Fruit fly (Drosophila melanogaster) whole organism, embryonic: ENCODE data around the gene CG12123.

ENCODE experiments used
- ATbp ChIP-seq: fragments of 200-800 bp; sonication (Bioruptor generic); optimal IDR thresholded peaks from 2 replicates; lab custom pipeline; 2017; ENCODE audit warnings: missing biosample characterization, mild to moderate bottlenecking, missing genetic modification characterization, missing genetic modification reagents
- Antp ChIP-seq: fragments of 200-800 bp; sonication (Bioruptor generic); optimal IDR thresholded peaks from 3 replicates; lab custom pipeline; 2016; ENCODE audit warnings: missing biosample characterization, missing genetic modification characterization
- B-H1 ChIP-seq: fragments of 200-800 bp; sonication (Bioruptor generic); IDR thresholded peaks from 3 replicates; pipeline ENCODE4 v1.3.6; 2022; ENCODE audit warnings: missing biosample characterization, missing genetic modification characterization
- CG10147 ChIP-seq: fragments of 200-800 bp; sonication (Bioruptor generic); optimal IDR thresholded peaks from 2 replicates; lab custom pipeline; 2019; ENCODE audit warnings: missing biosample characterization, mild to moderate bottlenecking, missing genetic modification characterization, moderate library complexity
- CG11247 ChIP-seq: fragments of 200-800 bp; sonication (Bioruptor generic); IDR thresholded peaks from 2 replicates; pipeline ENCODE4 v1.3.6; 2022; ENCODE audit warnings: missing biosample characterization, missing genetic modification characterization
- CG11695 ChIP-seq: fragments of 200-800 bp; sonication (Bioruptor generic); IDR thresholded peaks from 3 replicates; pipeline ENCODE4 v1.3.6; 2022; ENCODE audit warnings: missing biosample characterization, missing genetic modification characterization
- CG12219 ChIP-seq: fragments of 200-800 bp; sonication (Bioruptor generic); optimal IDR thresholded peaks from 3 replicates; lab custom pipeline; 2018; ENCODE audit warnings: missing biosample characterization, mild to moderate bottlenecking, missing genetic modification characterization
- CG15601 ChIP-seq: fragments of 200-800 bp; sonication (Bioruptor generic); optimal IDR thresholded peaks from 3 replicates; lab custom pipeline; 2019; ENCODE audit warnings: missing biosample characterization, mild to moderate bottlenecking, missing genetic modification characterization, moderate library complexity
- CG16813 ChIP-seq: fragments of 200-800 bp; sonication (Bioruptor generic); IDR thresholded peaks from 3 replicates; pipeline ENCODE4 v1.3.6; 2022; ENCODE audit warnings: missing biosample characterization, missing genetic modification characterization; ENCODE audit not compliant: partially characterized antibody
- CG17612 ChIP-seq: fragments of 200-800 bp; sonication (Bioruptor generic); IDR thresholded peaks from 2 replicates; pipeline ENCODE4 v1.3.6; 2022; ENCODE audit warnings: missing biosample characterization, missing genetic modification characterization
- CG17829 ChIP-seq: fragments of 200-800 bp; optimal IDR thresholded peaks from 2 replicates; lab custom pipeline; 2019; ENCODE audit warnings: missing biosample characterization, mild to moderate bottlenecking, missing genetic modification characterization, moderate library complexity
- CG2199 ChIP-seq: fragments of 200-800 bp; sonication (Bioruptor generic); IDR thresholded peaks from 3 replicates; pipeline ENCODE4 v1.3.6; 2022; ENCODE audit warnings: missing biosample characterization, missing genetic modification characterization
- CG2678 ChIP-seq: fragments of 200-800 bp; sonication (Bioruptor generic); optimal IDR thresholded peaks from 3 replicates; lab custom pipeline; 2019; ENCODE audit warnings: missing biosample characterization, mild to moderate bottlenecking, missing genetic modification characterization, moderate library complexity
- CG32532 ChIP-seq: fragments of 200-800 bp; sonication (Bioruptor generic); IDR thresholded peaks from 2 replicates; pipeline ENCODE4 v1.3.6; 2022; ENCODE audit warnings: missing biosample characterization, missing genetic modification characterization
- CG34376 ChIP-seq: fragments of 200-800 bp; sonication (Bioruptor generic); optimal IDR thresholded peaks from 2 replicates; lab custom pipeline; 2018; ENCODE audit warnings: missing biosample characterization, mild to moderate bottlenecking, missing genetic modification characterization
- CG3847 ChIP-seq: fragments of 200-800 bp; sonication (Bioruptor generic); IDR thresholded peaks from 2 replicates; pipeline ENCODE4 v1.3.6; 2022; ENCODE audit warnings: missing biosample characterization, missing genetic modification characterization
- CG8359 ChIP-seq: fragments of 200-800 bp; sonication (Bioruptor generic); optimal IDR thresholded peaks from 2 replicates; lab custom pipeline; 2017; ENCODE audit warnings: missing biosample characterization, mild to moderate bottlenecking, missing genetic modification characterization, borderline replicate concordance
- CG8388 ChIP-seq: fragments of 200-800 bp; sonication (Bioruptor generic); optimal IDR thresholded peaks from 2 replicates; lab custom pipeline; 2019; ENCODE audit warnings: missing biosample characterization, mild to moderate bottlenecking, missing genetic modification characterization, moderate library complexity
- CG8765 ChIP-seq: fragments of 200-800 bp; sonication (Bioruptor generic); IDR thresholded peaks from 2 replicates; pipeline ENCODE4 v1.3.6; 2022; ENCODE audit warnings: missing biosample characterization, missing genetic modification characterization
- CG8924 ChIP-seq: fragments of 200-800 bp; optimal IDR thresholded peaks from 3 replicates; lab custom pipeline; 2019; ENCODE audit warnings: missing biosample characterization, mild to moderate bottlenecking, missing genetic modification characterization, moderate library complexity
- CG9727 ChIP-seq: fragments of 200-800 bp; sonication (Bioruptor generic); optimal IDR thresholded peaks from 3 replicates; lab custom pipeline; 2017; ENCODE audit warnings: missing biosample characterization, mild to moderate bottlenecking, missing genetic modification characterization
- CG9932 ChIP-seq: fragments of 200-800 bp; sonication (Bioruptor generic); IDR thresholded peaks from 2 replicates; pipeline ENCODE4 v1.3.6; 2022; ENCODE audit warnings: missing biosample characterization, missing genetic modification characterization
- CkIIα-i1 ChIP-seq: fragments of 200-800 bp; sonication (Bioruptor generic); IDR thresholded peaks from 2 replicates; pipeline ENCODE4 v1.3.6; 2022; ENCODE audit warnings: missing biosample characterization, missing genetic modification characterization
- Doc3 ChIP-seq: fragments of 200-800 bp; sonication (Bioruptor generic); IDR thresholded peaks from 3 replicates; pipeline ENCODE4 v1.3.6; 2022; ENCODE audit warnings: missing biosample characterization, missing genetic modification characterization; ENCODE audit not compliant: partially characterized antibody
- E2f1 ChIP-seq: fragments of 200-800 bp; sonication (Bioruptor generic); IDR thresholded peaks from 2 replicates; pipeline ENCODE4 v1.3.6; 2022; ENCODE audit warnings: missing biosample characterization, missing genetic modification characterization
- ERR ChIP-seq: fragments of 200-800 bp; sonication (Bioruptor generic); optimal IDR thresholded peaks from 2 replicates; lab custom pipeline; 2016; ENCODE audit warnings: missing biosample characterization, missing genetic modification characterization
- Eip74EF ChIP-seq, 2 experiments: fragments of 200-800 bp in 1 of 2; fragments of >200 bp in 1 of 2; sonication (Bioruptor generic) in 1 of 2; optimal IDR thresholded peaks; 2 replicates each; lab custom pipeline; 2017 to 2019; ENCODE audit warnings: missing biosample characterization in 2 of 2, missing genetic modification characterization in 2 of 2, mild to moderate bottlenecking in 1 of 2, moderate library complexity in 1 of 2
- MBD-R2 ChIP-seq: fragments of 200-800 bp; sonication (Bioruptor generic); IDR thresholded peaks from 2 replicates; pipeline ENCODE4 v1.3.6; 2022; ENCODE audit warnings: missing biosample characterization, missing genetic modification characterization
- Med ChIP-seq: fragments of 200-800 bp; sonication (Bioruptor generic); peaks from one replicate; lab custom pipeline; 2016; ENCODE audit warnings: missing biosample characterization, missing genetic modification characterization, mild to moderate bottlenecking, inconsistent platforms, moderate library complexity
- Mes4 ChIP-seq: fragments of 200-800 bp; sonication (Bioruptor generic); optimal IDR thresholded peaks from 2 replicates; lab custom pipeline; 2016; ENCODE audit warnings: missing biosample characterization, missing genetic modification characterization
- NC2α ChIP-seq: fragments of 200-800 bp; sonication (Bioruptor generic); optimal IDR thresholded peaks from 2 replicates; lab custom pipeline; 2016; ENCODE audit warnings: missing biosample characterization, missing genetic modification characterization
- Oaz ChIP-seq: fragments of 200-800 bp; sonication (Bioruptor generic); IDR thresholded peaks from 2 replicates; pipeline ENCODE4 v1.3.6; 2022; ENCODE audit warnings: missing biosample characterization, missing genetic modification characterization
- ase ChIP-seq: fragments of 200-800 bp; sonication (Bioruptor generic); IDR thresholded peaks from 3 replicates; pipeline ENCODE4 v1.3.6; 2022; ENCODE audit warnings: missing biosample characterization, missing genetic modification characterization
- en ChIP-seq: fragments of 200-800 bp; sonication (Bioruptor generic); optimal IDR thresholded peaks from 2 replicates; lab custom pipeline; 2016; ENCODE audit warnings: missing biosample characterization, missing genetic modification characterization
- gcm ChIP-seq: fragments of 200-800 bp; sonication (Bioruptor generic); optimal IDR thresholded peaks from 2 replicates; lab custom pipeline; 2019; ENCODE audit warnings: missing biosample characterization, mild to moderate bottlenecking, missing genetic modification characterization, moderate library complexity
- gro ChIP-seq: fragments of 200-800 bp; sonication (Bioruptor generic); optimal IDR thresholded peaks from 2 replicates; lab custom pipeline; 2016; ENCODE audit warnings: missing biosample characterization, missing genetic modification characterization
- gsb ChIP-seq: fragments of 200-800 bp; sonication (Bioruptor generic); IDR thresholded peaks from 2 replicates; pipeline ENCODE4 v1.3.6; 2022; ENCODE audit warnings: missing biosample characterization, missing genetic modification characterization
- ham ChIP-seq: fragments of 200-800 bp; sonication (Bioruptor generic); IDR thresholded peaks from 2 replicates; pipeline ENCODE4 v1.3.6; 2022; ENCODE audit warnings: missing biosample characterization, missing genetic modification characterization
- her ChIP-seq: fragments of 200-800 bp; sonication (Bioruptor generic); optimal IDR thresholded peaks from 2 replicates; lab custom pipeline; 2016; ENCODE audit warnings: missing biosample characterization, missing genetic modification characterization
- insv ChIP-seq, 2 experiments: fragments of 200-800 bp; sonication (Bioruptor generic); optimal IDR thresholded peaks; 3 replicates each; lab custom pipeline; 2016 to 2018; ENCODE audit warnings: missing biosample characterization in 2 of 2, missing genetic modification characterization in 2 of 2
- lbe ChIP-seq: fragments of 200-800 bp; sonication (Bioruptor generic); optimal IDR thresholded peaks from 2 replicates; lab custom pipeline; 2016; ENCODE audit warnings: missing biosample characterization, mild to moderate bottlenecking, missing genetic modification characterization
- pan ChIP-seq, 4 experiments: fragments of >200 bp in 3 of 4; fragments of 200-800 bp in 1 of 4; sonication (Bioruptor generic) in 1 of 4; optimal IDR thresholded peaks in 3 of 4; IDR thresholded peaks in 1 of 4; 2 replicates each; pipeline versions ENCODE4 v1.3.6 to Lab custom; 2017 to 2022; ENCODE audit warnings: missing biosample characterization in 2 of 4, missing genetic modification characterization in 2 of 4, mixed read lengths in 1 of 4
- pros ChIP-seq: fragments of 200-800 bp; sonication (Bioruptor generic); optimal IDR thresholded peaks from 3 replicates; lab custom pipeline; 2019; ENCODE audit warnings: missing biosample characterization, mild to moderate bottlenecking, missing genetic modification characterization, moderate library complexity
- ranshi ChIP-seq: fragments of 200-800 bp; sonication (Bioruptor generic); IDR thresholded peaks from 2 replicates; pipeline ENCODE4 v1.3.6; 2022; ENCODE audit warnings: missing biosample characterization, missing genetic modification characterization
- scrt ChIP-seq: fragments of 200-800 bp; sonication (Bioruptor generic); optimal IDR thresholded peaks from 2 replicates; lab custom pipeline; 2018; ENCODE audit warnings: missing biosample characterization, mild to moderate bottlenecking, missing genetic modification characterization, moderate library complexity
- sens-2 ChIP-seq: fragments of 200-800 bp; sonication (Bioruptor generic); IDR thresholded peaks from 2 replicates; pipeline ENCODE4 v1.3.6; 2022; ENCODE audit warnings: missing biosample characterization, missing genetic modification characterization
- seq ChIP-seq: fragments of 200-800 bp; sonication (Bioruptor generic); IDR thresholded peaks from 2 replicates; pipeline ENCODE4 v1.3.6; 2022; ENCODE audit warnings: missing biosample characterization, missing genetic modification characterization
- sob ChIP-seq: fragments of 200-800 bp; sonication (Bioruptor generic); IDR thresholded peaks from 2 replicates; pipeline ENCODE4 v1.3.6; 2022; ENCODE audit warnings: missing biosample characterization, missing genetic modification characterization
- zfh1 ChIP-seq: fragments of 200-800 bp; sonication (Bioruptor generic); IDR thresholded peaks from 3 replicates; pipeline ENCODE4 v1.3.6; 2022; ENCODE audit warnings: missing biosample characterization, missing genetic modification characterization

Gene CG12123

dm6 chrX:8409793-8410192 is 32.4 kb downstream of the CG12123 start (continued):
- TF ChIP-seq CG8388 (GFP tag; lab: Kevin White, UChicago) (peak; percentile 9), CG15601 (tag; lab: Kevin White, UChicago) (peak; percentile 26), Oaz (peak; percentile 57; the same call in 1 of the 2 replicates), CG32532 (GFP tag; lab: Robert Waterston, UW) (peak; percentile 84), sens-2 (GFP tag; lab: Robert Waterston, UW) (peak; percentile 39; the same call in 1 of the 2 replicates), lbe (GFP tag; lab: Kevin White, UChicago) (peak; percentile 78), CG8924 (tag; lab: Kevin White, UChicago) (peak; percentile 70), sob (peak; percentile 85), CG9932 (GFP tag; lab: Robert Waterston, UW) (peak; percentile 63), E2f1 (GFP tag; lab: Robert Waterston, UW) (peak; percentile 46; the same call in 1 of the 2 replicates), CG16813 (GFP tag; lab: Robert Waterston, UW) (no peak; the same call in 2 of the 3 replicates), Eip74EF (GFP tag; optimal IDR thresholded peaks at IDR 0.05; lab: Kevin White, UChicago) (peak in 1 of 2 experiments; percentile 12), Mes4 (no peak), gro (GFP tag; lab: Kevin White, UChicago) (peak; percentile 56), CG34376 (GFP tag; lab: Kevin White, UChicago) (peak; percentile 97), gcm (GFP tag; lab: Kevin White, UChicago) (peak; percentile 17), ase (peak; percentile 68; the same call in 2 of the 3 replicates), her (GFP tag; lab: Kevin White, UChicago) (peak; percentile 17), CkIIα-i1 (no peak), ATbp (GFP tag; lab: Kevin White, UChicago) (no peak), CG12219 (GFP tag; lab: Kevin White, UChicago) (peak; percentile 73), zfh1 (GFP tag; lab: Robert Waterston, UW) (peak; percentile 49; the same call in 1 of the 3 replicates), NC2α (GFP tag; lab: Kevin White, UChicago) (no peak), CG9727 (GFP tag; lab: Kevin White, UChicago) (peak; percentile 32), Med (GFP tag; lab: Kevin White, UChicago) (peak; percentile 90), pros (GFP tag; lab: Kevin White, UChicago) (peak; percentile 61), insv (GFP tag; optimal IDR thresholded peaks at IDR 0.05; lab: Kevin White, UChicago) (peak in 1 of 2 experiments; percentile 46), MBD-R2 (peak; percentile 57), gsb (GFP tag; lab: Robert Waterston, UW) (peak; percentile 92), CG8765 (peak; percentile 99), ham (peak; percentile 42; the same call in 1 of the 2 replicates), CG3847 (GFP tag; lab: Robert Waterston, UW) (peak; percentile 89), Antp (no peak), CG2199 (GFP tag; lab: Robert Waterston, UW) (0 out of 3 replicates have a peak, but pooled peaks have one; percentile 39), B-H1 (GFP tag; lab: Robert Waterston, UW) (peak; percentile 16; the same call in 1 of the 3 replicates), pan (optimal IDR thresholded peaks at IDR 0.05; lab: Kevin White, UChicago) (no peak), pan (GFP tag; optimal IDR thresholded peaks at IDR 0.05 in 1 of 2, IDR thresholded peaks at IDR 0.05 in 1 of 2) (peak in 1 of 2 experiments; percentile 69), CG2678 (tag; lab: Kevin White, UChicago) (peak; percentile 51), CG11695 (GFP tag; lab: Robert Waterston, UW) (peak; percentile 65; the same call in 2 of the 3 replicates), CG10147 (GFP tag; lab: Kevin White, UChicago) (peak; percentile 92), CG17612 (GFP tag; lab: Robert Waterston, UW) (peak; percentile 25; the same call in 1 of the 2 replicates), en (no peak), CG8359 (GFP tag; lab: Kevin White, UChicago) (peak; percentile 32), CG11247 (GFP tag; lab: Robert Waterston, UW) (peak; percentile 68; the same call in 1 of the 2 replicates), ranshi (GFP tag; lab: Robert Waterston, UW) (peak; percentile 41; the same call in 1 of the 2 replicates), scrt (GFP tag; lab: Kevin White, UChicago) (peak; percentile 73), seq (GFP tag; lab: Robert Waterston, UW) (peak; percentile 67; the same call in 1 of the 2 replicates), ERR (no peak), CG17829 (peak; percentile 50), Doc3 (GFP tag; lab: Robert Waterston, UW) (no peak)
